Fruit fly (Drosophila melanogaster): Measurements from ENCODE around the gene CG42371.
A peak's percentile ranks its signal among the peaks of the same experiment; 100 is the strongest.

dm6 chr2L:2197475-2198118, 19.4 kb downstream of the CG42371 start, which contains the start of gene COX7AL2:
- TF ChIP-seq lola (GFP tag; optimal IDR thresholded peaks at IDR 0.05), result no peak
- no peak for TF ChIP-seq N (GFP tag; optimal IDR thresholded peaks at IDR 0.05)
- TF ChIP-seq CG32264 (GFP tag; optimal IDR thresholded peaks at IDR 0.05), result no peak
- TF ChIP-seq sage (GFP tag; optimal IDR thresholded peaks at IDR 0.05), result no peak
- no peak for TF ChIP-seq Hr78 (GFP tag; optimal IDR thresholded peaks at IDR 0.05)
- no peak for TF ChIP-seq h (GFP tag; optimal IDR thresholded peaks at IDR 0.05)
- TF ChIP-seq woc (GFP tag; optimal IDR thresholded peaks at IDR 0.05), result no peak
- TF ChIP-seq pan (optimal IDR thresholded peaks at IDR 0.05), result no peak
- peak; percentile 49 for TF ChIP-seq Hr83 (GFP tag; optimal IDR thresholded peaks at IDR 0.05; ENCODE audit: poor library complexity, severe bottlenecking)

Measured in whole organism, wandering third instar larva.